Worm (Caenorhabditis elegans) whole organism, early embryonic: ENCODE data around the gene T01H10.11.

Experiments
- B0310.2 ChIP-seq: sonication (generic microtip); optimal IDR thresholded peaks from 2 replicates; lab custom pipeline; 2016; ENCODE audit warnings: mild to moderate bottlenecking, missing genetic modification characterization, missing compliant biosample characterization
- F13C5.2 ChIP-seq: sonication (generic microtip); optimal IDR thresholded peaks from 2 replicates; lab custom pipeline; 2017; ENCODE audit warnings: mild to moderate bottlenecking, missing genetic modification characterization, inconsistent platforms, missing compliant biosample characterization
- aly-1 ChIP-seq: sonication (generic microtip); optimal IDR thresholded peaks from 2 replicates; lab custom pipeline; 2016; ENCODE audit warnings: missing genetic modification characterization, missing compliant biosample characterization
- ama-1 ChIP-seq: fragments of 150-350 bp; optimal IDR thresholded peaks from 2 replicates; lab custom pipeline; 2014
- ceh-13 ChIP-seq: fragments of 200-800 bp; sonication (Bioruptor generic); optimal IDR thresholded peaks from 2 replicates; lab custom pipeline; 2018; ENCODE audit warnings: mild to moderate bottlenecking, missing genetic modification characterization, missing compliant biosample characterization
- ceh-36 ChIP-seq: sonication (generic microtip); optimal IDR thresholded peaks from 2 replicates; lab custom pipeline; 2016; ENCODE audit warnings: missing genetic modification characterization, inconsistent platforms, missing compliant biosample characterization
- ets-7 ChIP-seq: sonication (generic microtip); optimal IDR thresholded peaks from 2 replicates; lab custom pipeline; 2016; ENCODE audit warnings: missing genotype, missing genetic modification characterization, missing compliant biosample characterization
- flt-1 ChIP-seq: fragments of 200-800 bp; sonication (Bioruptor generic); IDR thresholded peaks from 2 replicates; pipeline ENCODE4 v1.3.6; 2022; ENCODE audit warnings: missing genetic modification characterization, missing compliant biosample characterization
- hmbx-1 ChIP-seq: sonication (generic microtip); optimal IDR thresholded peaks from 2 replicates; lab custom pipeline; 2016; ENCODE audit warnings: mild to moderate bottlenecking, missing genetic modification characterization, missing compliant biosample characterization
- hmg-4 ChIP-seq: fragments of 200-800 bp; sonication (Bioruptor generic); optimal IDR thresholded peaks from 2 replicates; lab custom pipeline; 2018; ENCODE audit warnings: mild to moderate bottlenecking, missing genetic modification characterization, missing compliant biosample characterization
- hnd-1 ChIP-seq: sonication (generic microtip); optimal IDR thresholded peaks from 2 replicates; lab custom pipeline; 2016; ENCODE audit warnings: missing genetic modification characterization, missing compliant biosample characterization
- pes-1 ChIP-seq: fragments of 200-800 bp; sonication (Bioruptor generic); IDR thresholded peaks from 2 replicates; pipeline ENCODE4 v1.3.6; 2022; ENCODE audit warnings: missing genetic modification reagents, missing genetic modification characterization, missing compliant biosample characterization
- scrt-1 ChIP-seq: fragments of 200-800 bp; sonication (Bioruptor generic); IDR thresholded peaks from 2 replicates; pipeline ENCODE4 v1.3.6; 2022; ENCODE audit warnings: missing genetic modification characterization, missing compliant biosample characterization
- sea-1 ChIP-seq: fragments of 200-800 bp; sonication (Bioruptor generic); conservative IDR thresholded peaks from 2 replicates; pipeline ENCODE4 v1.3.6; 2022; ENCODE audit warnings: missing genetic modification characterization, missing compliant biosample characterization
- tbx-11 ChIP-seq: fragments of 200-800 bp; sonication (Bioruptor generic); IDR thresholded peaks from 2 replicates; pipeline ENCODE4 v1.3.6; 2022; ENCODE audit warnings: missing genetic modification characterization, missing compliant biosample characterization
- tbx-37 ChIP-seq: fragments of 200-800 bp; sonication (Bioruptor generic); conservative IDR thresholded peaks from 2 replicates; pipeline ENCODE4 v1.3.6; 2022; ENCODE audit warnings: missing genetic modification reagents, missing genetic modification characterization, missing compliant biosample characterization
- tra-4 ChIP-seq: sonication (generic microtip); optimal IDR thresholded peaks from 2 replicates; lab custom pipeline; 2017; ENCODE audit warnings: missing genetic modification characterization, missing compliant biosample characterization

T01H10.11 gene

ce11 chrX:12145919-12146318 is 22.7 kb downstream of the T01H10.11 start:
- TF ChIP-seq scrt-1 (GFP tag; lab: Robert Waterston, UW) (no peak), hmbx-1 (tag; lab: Kevin White, UChicago) (no peak), F13C5.2 (tag; lab: Kevin White, UChicago) (no peak), ama-1 (lab: Kevin White, UChicago) (no peak), ets-7 (tag; lab: Kevin White, UChicago) (no peak), sea-1 (GFP tag; lab: Robert Waterston, UW) (no peak), tbx-37 (GFP tag; lab: Robert Waterston, UW) (no peak)

DNA sequence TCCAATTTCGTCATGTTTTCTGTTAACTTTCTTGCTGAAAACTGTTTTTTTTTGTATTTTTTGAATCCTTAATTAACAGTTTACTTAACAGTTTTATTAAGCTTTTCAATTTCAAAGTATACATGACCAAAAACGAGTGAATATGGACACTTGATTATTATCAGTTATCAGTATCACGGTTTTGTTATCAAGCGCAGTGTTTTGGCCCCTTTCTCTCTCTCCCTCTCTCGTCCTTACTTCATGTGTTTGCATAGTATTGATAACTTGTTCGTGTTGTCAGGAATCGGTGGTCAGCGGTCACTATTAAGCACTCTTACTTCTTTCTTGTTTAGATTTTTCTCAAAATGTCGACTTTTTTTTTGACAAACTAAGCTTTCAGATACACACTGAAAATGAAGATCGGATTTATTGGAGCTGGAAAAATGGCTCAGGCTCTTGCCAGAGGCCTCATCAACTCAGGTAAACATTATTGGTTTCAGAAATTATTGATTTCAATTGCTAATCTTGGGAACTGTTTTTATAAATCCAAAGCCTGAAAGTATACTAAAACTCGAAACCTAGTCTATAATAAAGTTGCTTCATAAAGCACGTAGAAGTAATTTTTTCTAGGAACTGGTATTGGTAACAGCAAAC is 23.3 kb downstream of the T01H10.11 start, which contains the start of gene pycr-1:
Gene pycr-1 (plus strand): TSS at position 380 of the 633 bp plus-strand sequence.
- TF ChIP-seq hnd-1 (no peak), aly-1 (tag; lab: Kevin White, UChicago) (no peak), tbx-37 (GFP tag; lab: Robert Waterston, UW) (no peak)

DNA sequence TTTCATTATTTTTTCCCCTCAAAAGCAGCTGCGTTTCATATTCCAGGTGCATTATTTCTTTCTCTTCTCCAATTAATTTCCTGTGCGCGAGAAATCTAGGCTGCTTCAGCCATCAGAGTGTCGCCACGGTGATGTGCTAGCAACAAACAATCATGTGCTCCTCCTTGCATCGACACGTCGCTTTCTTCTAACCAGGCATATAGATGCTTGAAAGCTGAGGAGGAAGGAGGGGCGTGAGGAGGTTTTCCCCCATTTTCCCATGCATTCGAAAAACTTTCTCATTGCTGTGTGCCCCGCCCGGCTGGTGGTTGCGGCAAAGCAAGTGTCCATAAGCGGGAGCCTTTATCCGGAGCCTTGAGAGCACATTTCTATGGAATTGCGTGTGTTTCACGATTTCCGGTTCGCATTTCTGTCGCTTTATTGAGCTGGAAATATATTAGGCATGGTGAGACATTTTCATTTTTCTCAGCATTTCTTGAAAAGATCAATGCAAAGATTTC is 26.4 kb downstream of the T01H10.11 start, which contains the start of gene znf-474:
Gene znf-474 (plus strand): TSS at position 287 of the 500 bp plus-strand sequence.
- TF ChIP-seq sea-1 (GFP tag; lab: Robert Waterston, UW) (no peak), hmg-4 (GFP tag; lab: Kevin White, UChicago) (no peak), scrt-1 (GFP tag; lab: Robert Waterston, UW) (0 out of 2 replicates have a peak, but pooled peaks have one; percentile 51)

DNA sequence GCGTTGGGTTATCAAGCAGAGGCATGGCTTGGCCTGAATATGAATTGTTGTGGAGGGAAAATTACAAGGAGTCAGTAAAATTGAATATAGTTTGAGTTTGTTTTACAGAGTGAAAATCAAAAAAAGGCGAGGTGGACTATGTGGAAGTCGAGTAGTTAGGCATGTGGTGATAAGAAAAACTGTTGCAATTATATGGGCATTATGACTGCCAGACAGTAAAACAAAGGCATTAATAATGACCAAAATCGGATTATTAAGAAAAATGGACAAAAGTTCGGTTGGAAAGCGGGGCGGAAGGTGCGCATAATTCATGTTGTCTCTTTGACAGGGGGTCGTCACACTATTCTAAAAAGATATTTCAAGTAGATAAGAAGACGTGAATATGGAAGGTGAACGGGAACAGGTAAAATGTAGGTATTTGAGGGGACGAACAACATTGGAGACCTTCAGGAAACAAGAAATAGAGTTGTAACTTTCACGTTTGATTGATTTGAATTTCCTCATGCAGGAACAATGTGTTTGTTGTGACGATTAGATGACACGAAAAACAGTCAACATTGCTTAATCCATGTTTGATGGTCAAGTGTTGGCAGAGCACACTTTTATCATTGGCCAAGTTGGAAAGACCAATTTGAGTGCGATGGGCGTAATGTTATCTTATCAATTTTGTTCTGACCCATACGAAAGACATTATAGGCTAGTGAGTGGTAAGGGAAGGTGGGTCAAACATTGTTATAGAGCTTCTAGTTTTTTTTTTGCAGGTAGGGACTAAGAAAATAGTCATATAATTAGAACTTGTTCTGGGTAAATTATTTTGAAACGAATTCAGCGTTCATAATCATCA is 31.0 kb downstream of the T01H10.11 start, which contains the start of gene mfsd-11:
Gene mfsd-11 (minus strand): TSS at position 51 of the 844 bp plus-strand sequence.
- TF ChIP-seq B0310.2 (tag; lab: Kevin White, UChicago): no peak
- TF ChIP-seq flt-1: no peak
- TF ChIP-seq hmbx-1 (tag; lab: Kevin White, UChicago): no peak
- TF ChIP-seq sea-1 (GFP tag; lab: Robert Waterston, UW): no peak
- no peak for TF ChIP-seq tbx-11 (GFP tag; lab: Robert Waterston, UW)
- TF ChIP-seq tra-4 (tag; lab: Kevin White, UChicago): no peak
- TF ChIP-seq tbx-37 (GFP tag; lab: Robert Waterston, UW): no peak
- no peak for TF ChIP-seq pes-1 (GFP tag; lab: Robert Waterston, UW)
- no peak for TF ChIP-seq ama-1 (lab: Kevin White, UChicago)
- TF ChIP-seq ets-7 (tag; lab: Kevin White, UChicago): no peak
- no peak for TF ChIP-seq ceh-13
- no peak for TF ChIP-seq ceh-36 (tag; lab: Kevin White, UChicago)
- no peak for TF ChIP-seq aly-1 (tag; lab: Kevin White, UChicago)
- no peak for TF ChIP-seq hnd-1
- no peak for TF ChIP-seq hmg-4 (GFP tag; lab: Kevin White, UChicago)
- TF ChIP-seq F13C5.2 (tag; lab: Kevin White, UChicago): no peak
- TF ChIP-seq scrt-1 (GFP tag; lab: Robert Waterston, UW): no peak

- TF ChIP-seq tbx-11 (GFP tag; lab: Robert Waterston, UW) (no peak), pes-1 (GFP tag; lab: Robert Waterston, UW) (no peak), ceh-36 (tag; lab: Kevin White, UChicago) (peak; percentile 18), B0310.2 (tag; lab: Kevin White, UChicago) (no peak), ets-7 (tag; lab: Kevin White, UChicago) (no peak)
These were observed 35.4 kb downstream of the T01H10.11 start for ce11 chrX:12158641-12159040.

ce11 chrX:12160002-12160690 is 36.9 kb downstream of the T01H10.11 start, which contains the start of gene F57G12.2:
F57G12.2 (minus strand) TSS chrX:12160052.
- TF ChIP-seq F13C5.2 (tag; lab: Kevin White, UChicago): no peak
- TF ChIP-seq hmbx-1 (tag; lab: Kevin White, UChicago): no peak
- no peak for TF ChIP-seq tra-4 (tag; lab: Kevin White, UChicago)
- no peak for TF ChIP-seq pes-1 (GFP tag; lab: Robert Waterston, UW)
- TF ChIP-seq hmg-4 (GFP tag; lab: Kevin White, UChicago): no peak
- TF ChIP-seq scrt-1 (GFP tag; lab: Robert Waterston, UW): no peak
- TF ChIP-seq B0310.2 (tag; lab: Kevin White, UChicago): no peak
- TF ChIP-seq tbx-11 (GFP tag; lab: Robert Waterston, UW): no peak
- no peak for TF ChIP-seq tbx-37 (GFP tag; lab: Robert Waterston, UW)
- TF ChIP-seq flt-1: no peak
- no peak for TF ChIP-seq ets-7 (tag; lab: Kevin White, UChicago)
- no peak for TF ChIP-seq ceh-13

ce11 chrX:12162659-12163058 is 39.4 kb downstream of the T01H10.11 start:
- TF ChIP-seq ceh-36 (tag; lab: Kevin White, UChicago) (no peak), tra-4 (tag; lab: Kevin White, UChicago) (no peak), ama-1 (lab: Kevin White, UChicago) (no peak), B0310.2 (tag; lab: Kevin White, UChicago) (no peak), hmbx-1 (tag; lab: Kevin White, UChicago) (no peak), sea-1 (GFP tag; lab: Robert Waterston, UW) (no peak), scrt-1 (GFP tag; lab: Robert Waterston, UW) (no peak), pes-1 (GFP tag; lab: Robert Waterston, UW) (no peak), tbx-11 (GFP tag; lab: Robert Waterston, UW) (no peak), ets-7 (tag; lab: Kevin White, UChicago) (no peak), hmg-4 (GFP tag; lab: Kevin White, UChicago) (no peak)
